ENCODE assay signal across 4 worm cellular contexts in genomic region chrII:12679635-12680034, ce11.
TF ChIP-seq lines count a peak whose summit lies in the region.

Gene Y38E10A.33, minus strand, starts transcription at chrII:12679646.
Gene cox-10, plus strand, starts transcription at chrII:12679954.

TF ChIP-seq in whole organism, L2 larva, 48 proteins besides CTCF, POLR2A, EP300 and RAD21:
- TF ChIP-seq nhr-237 (tag; optimal IDR thresholded peaks at IDR 0.05; lab: Kevin White, UChicago) = peak; percentile 36
- TF ChIP-seq snpc-4 (tag; optimal IDR thresholded peaks at IDR 0.05; lab: Kevin White, UChicago) = peak; percentile 69
- no peak for TF ChIP-seq blmp-1 (tag; optimal IDR thresholded peaks at IDR 0.05; lab: Kevin White, UChicago; ENCODE audit: insufficient read depth)
- TF ChIP-seq lin-13 (GFP tag; optimal IDR thresholded peaks at IDR 0.05; lab: Kevin White, UChicago) = peak; percentile 73
- TF ChIP-seq alr-1 (tag; optimal IDR thresholded peaks at IDR 0.05; lab: Kevin White, UChicago) = no peak
- TF ChIP-seq F13H6.1 (tag; optimal IDR thresholded peaks at IDR 0.05; lab: Kevin White, UChicago) = peak; percentile 57
- TF ChIP-seq sem-4 (tag; optimal IDR thresholded peaks at IDR 0.05; lab: Kevin White, UChicago) = peak; percentile 30
- no peak for TF ChIP-seq nhr-12 (tag; optimal IDR thresholded peaks at IDR 0.05; lab: Kevin White, UChicago)
- TF ChIP-seq lsy-2 (tag; optimal IDR thresholded peaks at IDR 0.05; lab: Kevin White, UChicago) = peak; percentile 33 to 68
- TF ChIP-seq C34F6.9 (tag; optimal IDR thresholded peaks at IDR 0.05; lab: Kevin White, UChicago) = peak; percentile 61
- TF ChIP-seq crh-2 (tag; optimal IDR thresholded peaks at IDR 0.05; lab: Kevin White, UChicago) = peak; percentile 45
- no peak for TF ChIP-seq nhr-129 (tag; optimal IDR thresholded peaks at IDR 0.05; lab: Kevin White, UChicago)
- TF ChIP-seq R02D3.7 (tag; optimal IDR thresholded peaks at IDR 0.05; lab: Kevin White, UChicago) = peak; percentile 97
- no peak for TF ChIP-seq fos-1 (tag; optimal IDR thresholded peaks at IDR 0.05; lab: Kevin White, UChicago)
- TF ChIP-seq mab-5 (tag; optimal IDR thresholded peaks at IDR 0.05; lab: Kevin White, UChicago) = peak; percentile 54
- TF ChIP-seq sma-3 (GFP tag; optimal IDR thresholded peaks at IDR 0.05; lab: Kevin White, UChicago) = peak; percentile 56
- peak; percentile 50 for TF ChIP-seq nhr-25 (tag; optimal IDR thresholded peaks at IDR 0.05; lab: Kevin White, UChicago)
- peak; percentile 98 for TF ChIP-seq gmeb-1 (tag; optimal IDR thresholded peaks at IDR 0.05; lab: Kevin White, UChicago)
- peak; percentile 78 for TF ChIP-seq unc-55 (GFP tag; optimal IDR thresholded peaks at IDR 0.05; lab: Kevin White, UChicago)
- peak; percentile 38 for TF ChIP-seq nhr-21 (tag; optimal IDR thresholded peaks at IDR 0.05; lab: Kevin White, UChicago)
- peak; percentile 23 for TF ChIP-seq lin-11 (tag; optimal IDR thresholded peaks at IDR 0.05; lab: Kevin White, UChicago)

TF ChIP-seq in whole organism, L4 larva, 104 proteins besides CTCF, POLR2A, EP300 and RAD21:
- TF ChIP-seq lin-38 (GFP tag; IDR thresholded peaks at IDR 0.05; lab: Robert Waterston, UW) (peak; percentile 72), dve-1 (tag; optimal IDR thresholded peaks at IDR 0.05; lab: Kevin White, UChicago; ENCODE audit: insufficient read depth) (peak; percentile 45), aha-1 (tag; lab: Kevin White, UChicago) (peak; percentile 32), lsy-2 (tag; optimal IDR thresholded peaks at IDR 0.05; lab: Kevin White, UChicago) (peak in 1 of 2 experiments; percentile 79), mep-1 (tag; optimal IDR thresholded peaks at IDR 0.05; lab: Kevin White, UChicago) (peak; percentile 28), mdt-29 (GFP tag; IDR thresholded peaks at IDR 0.05; lab: Robert Waterston, UW) (no peak), mes-2 (tag; optimal IDR thresholded peaks at IDR 0.05; lab: Kevin White, UChicago; ENCODE audit: poor library complexity, severe bottlenecking) (peak; percentile 85), nhr-11 (tag; optimal IDR thresholded peaks at IDR 0.05; lab: Kevin White, UChicago) (no peak), ztf-7 (tag; optimal IDR thresholded peaks at IDR 0.05; lab: Kevin White, UChicago) (peak; percentile 9), rbr-2 (tag; optimal IDR thresholded peaks at IDR 0.05; lab: Kevin White, UChicago) (peak; percentile 36), mdl-1 (tag; optimal IDR thresholded peaks at IDR 0.05; lab: Kevin White, UChicago) (no peak), Y48G9A.11 (GFP tag; IDR thresholded peaks at IDR 0.05; lab: Robert Waterston, UW) (peak; percentile 99), nhr-102 (tag; optimal IDR thresholded peaks at IDR 0.05; lab: Kevin White, UChicago) (peak; percentile 27), hmg-1.1 (GFP tag; IDR thresholded peaks at IDR 0.05; lab: Robert Waterston, UW) (0 out of 2 replicates have a peak, but pooled peaks have one; percentile 38), T20F7.1 (GFP tag; optimal IDR thresholded peaks at IDR 0.05; lab: Kevin White, UChicago) (peak; percentile 98), hlh-30 (tag; optimal IDR thresholded peaks at IDR 0.05; lab: Kevin White, UChicago; ENCODE audit: insufficient read depth) (peak; percentile 8), R02D3.7 (tag; optimal IDR thresholded peaks at IDR 0.05; lab: Kevin White, UChicago) (peak; percentile 72), dmd-6 (GFP tag; IDR thresholded peaks at IDR 0.05; lab: Robert Waterston, UW) (no peak), dpl-1 (GFP tag; optimal IDR thresholded peaks at IDR 0.05; lab: Kevin White, UChicago) (peak; percentile 90)

TF ChIP-seq in whole organism, late embryonic, 69 proteins besides CTCF, POLR2A, EP300 and RAD21:
- TF ChIP-seq unc-42 (tag; optimal IDR thresholded peaks at IDR 0.05; lab: Kevin White, UChicago) (peak; percentile 26), pax-1 (tag; optimal IDR thresholded peaks at IDR 0.05; lab: Kevin White, UChicago) (peak; percentile 7), tbx-7 (tag; optimal IDR thresholded peaks at IDR 0.05; lab: Kevin White, UChicago) (no peak), ceh-14 (tag; optimal IDR thresholded peaks at IDR 0.05; lab: Kevin White, UChicago) (no peak), fax-1 (tag; optimal IDR thresholded peaks at IDR 0.05; lab: Kevin White, UChicago) (no peak)

TF ChIP-seq in whole organism, mixed stage, embryonic, 35 proteins besides CTCF, POLR2A, EP300 and RAD21:
- TF ChIP-seq lsy-2 (tag; optimal IDR thresholded peaks at IDR 0.05; lab: Kevin White, UChicago) (peak; percentile 45), sem-2 (GFP tag; optimal IDR thresholded peaks at IDR 0.05; lab: Kevin White, UChicago) (no peak), lin-13 (tag; optimal IDR thresholded peaks at IDR 0.05; lab: Kevin White, UChicago) (peak; percentile 48), ces-1 (GFP tag; optimal IDR thresholded peaks at IDR 0.05; lab: Kevin White, UChicago) (peak; percentile 67), nhr-76 (tag; optimal IDR thresholded peaks at IDR 0.05; lab: Kevin White, UChicago) (no peak), drap-1 (GFP tag; optimal IDR thresholded peaks at IDR 0.05; lab: Kevin White, UChicago) (no peak), mls-2 (tag; optimal IDR thresholded peaks at IDR 0.05; lab: Kevin White, UChicago) (no peak), lin-32 (GFP tag; optimal IDR thresholded peaks at IDR 0.05; lab: Kevin White, UChicago) (no peak), blmp-1 (tag; optimal IDR thresholded peaks at IDR 0.05; lab: Kevin White, UChicago) (no peak), nhr-12 (tag; optimal IDR thresholded peaks at IDR 0.05; lab: Kevin White, UChicago) (no peak), hlh-1 (tag; optimal IDR thresholded peaks at IDR 0.05; lab: Kevin White, UChicago) (no peak), pha-4 (tag; optimal IDR thresholded peaks at IDR 0.05; lab: Kevin White, UChicago) (peak; percentile 6), nhr-237 (tag; optimal IDR thresholded peaks at IDR 0.05; lab: Kevin White, UChicago) (no peak)
